Fruit fly (Drosophila melanogaster): ENCODE measurements around the gene CG34140.
A peak's percentile ranks its signal among the peaks of the same experiment; 100 is the strongest.

The CG34140 gene

dm6 chr3L:174501-174900 lies 9.7 kb downstream of the CG34140 start (continued):
- TF ChIP-seq CG15696 (tag; optimal IDR thresholded peaks at IDR 0.05), result no peak
- no peak for TF ChIP-seq Hey (tag; optimal IDR thresholded peaks at IDR 0.05)
- TF ChIP-seq Poxn (GFP tag; IDR thresholded peaks at IDR 0.05), result no peak
- TF ChIP-seq sima (GFP tag; optimal IDR thresholded peaks at IDR 0.05), result no peak
- no peak for TF ChIP-seq zf30C (GFP tag; optimal IDR thresholded peaks at IDR 0.05)
- TF ChIP-seq CG32767 (GFP tag; IDR thresholded peaks at IDR 0.05), result no peak
- no peak for TF ChIP-seq fd64A (GFP tag; optimal IDR thresholded peaks at IDR 0.05)
- no peak for TF ChIP-seq luna (GFP tag; optimal IDR thresholded peaks at IDR 0.05)
- TF ChIP-seq br (optimal IDR thresholded peaks at IDR 0.05), result no peak
- no peak for TF ChIP-seq Rfx (GFP tag; IDR thresholded peaks at IDR 0.05)
- no peak for TF ChIP-seq D (optimal IDR thresholded peaks at IDR 0.05)
- no peak for TF ChIP-seq D (GFP tag; optimal IDR thresholded peaks at IDR 0.05)
- TF ChIP-seq phol (tag; optimal IDR thresholded peaks at IDR 0.05), result no peak
- TF ChIP-seq PHDP (tag; optimal IDR thresholded peaks at IDR 0.05), result peak; percentile 18
- TF ChIP-seq CG8388 (GFP tag; optimal IDR thresholded peaks at IDR 0.05), result no peak
- peak; percentile 26; the same call in 1 of the 2 replicates for TF ChIP-seq MBD-R2 (GFP tag; IDR thresholded peaks at IDR 0.05)
- TF ChIP-seq gfzf (GFP tag; optimal IDR thresholded peaks at IDR 0.05), result peak; percentile 28
- no peak for TF ChIP-seq CG11398 (GFP tag; optimal IDR thresholded peaks at IDR 0.05)
- TF ChIP-seq CG34224 (GFP tag; IDR thresholded peaks at IDR 0.05; ENCODE audit: partially characterized antibody), result peak; percentile 92
- TF ChIP-seq Bteb2 (GFP tag; optimal IDR thresholded peaks at IDR 0.05), result no peak
- no peak for TF ChIP-seq CG16863 (GFP tag; optimal IDR thresholded peaks at IDR 0.05)
- no peak for TF ChIP-seq sim (GFP tag; IDR thresholded peaks at IDR 0.05)
- TF ChIP-seq CG10147 (GFP tag; optimal IDR thresholded peaks at IDR 0.05), result peak; percentile 1
- TF ChIP-seq CG15514 (GFP tag; optimal IDR thresholded peaks at IDR 0.05), result peak; percentile 64
- TF ChIP-seq Hr78 (GFP tag; optimal IDR thresholded peaks at IDR 0.05), result no peak
- peak; percentile 84 for TF ChIP-seq Dp (GFP tag; optimal IDR thresholded peaks at IDR 0.05)
- TF ChIP-seq CG2120 (GFP tag; optimal IDR thresholded peaks at IDR 0.05), result peak; percentile 28
- no peak for TF ChIP-seq CG9797 (GFP tag; optimal IDR thresholded peaks at IDR 0.05)
- no peak for TF ChIP-seq CG9817 (tag; optimal IDR thresholded peaks at IDR 0.05)
- TF ChIP-seq CG18262 (tag; optimal IDR thresholded peaks at IDR 0.05), result no peak
- TF ChIP-seq gce (GFP tag; IDR thresholded peaks at IDR 0.05), result no peak
- TF ChIP-seq CG1603 (tag; optimal IDR thresholded peaks at IDR 0.05), result peak; percentile 36
- no peak for TF ChIP-seq zen (tag; optimal IDR thresholded peaks at IDR 0.05)
- TF ChIP-seq Doc3 (GFP tag; IDR thresholded peaks at IDR 0.05; ENCODE audit: partially characterized antibody), result peak; percentile 87
- TF ChIP-seq Max (GFP tag; optimal IDR thresholded peaks at IDR 0.05), result no peak
- TF ChIP-seq CG42726 (GFP tag; IDR thresholded peaks at IDR 0.05; ENCODE audit: partially characterized antibody), result peak; percentile 86
- TF ChIP-seq CG31365 (tag; optimal IDR thresholded peaks at IDR 0.05), result no peak
- peak; percentile 1 for TF ChIP-seq B-H2 (GFP tag; optimal IDR thresholded peaks at IDR 0.05)
- no peak for TF ChIP-seq CG10959 (GFP tag; IDR thresholded peaks at IDR 0.05)
- TF ChIP-seq Sox100B (GFP tag; optimal IDR thresholded peaks at IDR 0.05), result no peak
- peak; percentile 93 for TF ChIP-seq unc-4 (GFP tag; IDR thresholded peaks at IDR 0.05; ENCODE audit: partially characterized antibody)
- TF ChIP-seq CG3847 (GFP tag; IDR thresholded peaks at IDR 0.05), result no peak
- TF ChIP-seq CG13894 (tag; optimal IDR thresholded peaks at IDR 0.05), result peak; percentile 19
- peak; percentile 10 for TF ChIP-seq lbe (GFP tag; optimal IDR thresholded peaks at IDR 0.05)
- TF ChIP-seq wor (GFP tag; IDR thresholded peaks at IDR 0.05), result no peak
- no peak for TF ChIP-seq dysf (GFP tag; IDR thresholded peaks at IDR 0.05)
- TF ChIP-seq CG13287 (GFP tag; IDR thresholded peaks at IDR 0.05; ENCODE audit: partially characterized antibody), result peak; percentile 96
- TF ChIP-seq BEAF-32 (GFP tag; optimal IDR thresholded peaks at IDR 0.05), result peak; percentile 84
- TF ChIP-seq Dbx (GFP tag; IDR thresholded peaks at IDR 0.05), result no peak
- TF ChIP-seq dmrt11E (tag; optimal IDR thresholded peaks at IDR 0.05), result no peak
- no peak for TF ChIP-seq pho (GFP tag; optimal IDR thresholded peaks at IDR 0.05)

All from whole organism, embryonic.